Fruit fly (Drosophila melanogaster): ENCODE results near the gene Trm7-34.
A peak's percentile ranks its signal among the peaks of the same experiment; 100 is the strongest.

Gene Trm7-34

dm6 chr3R:21102477-21102876 is 31.2 kb downstream of the Trm7-34 start:
- TF ChIP-seq ss (GFP tag; optimal IDR thresholded peaks at IDR 0.05), result no peak

dm6 chr3R:21101453-21102214 is 32.0 kb downstream of the Trm7-34 start, which contains the start of the genes CG7044 and Tbc1d22:
CG7044 (minus strand) TSS chr3R:21101718.
Tbc1d22 (plus strand) TSS chr3R:21102199.
- TF ChIP-seq Hr39 (GFP tag; optimal IDR thresholded peaks at IDR 0.05), result peak; percentile 70
- no peak for TF ChIP-seq Met (GFP tag; optimal IDR thresholded peaks at IDR 0.05)
- no peak for TF ChIP-seq Smox (GFP tag; optimal IDR thresholded peaks at IDR 0.05)
- TF ChIP-seq CG8632 (GFP tag; optimal IDR thresholded peaks at IDR 0.05), result no peak
- peak; percentile 41 for TF ChIP-seq topi (GFP tag; optimal IDR thresholded peaks at IDR 0.05)
- TF ChIP-seq CG15336 (GFP tag; IDR thresholded peaks at IDR 0.05), result no peak
- no peak for TF ChIP-seq OdsH (GFP tag; optimal IDR thresholded peaks at IDR 0.05)
- TF ChIP-seq Sox14 (GFP tag; optimal IDR thresholded peaks at IDR 0.05), result peak; percentile 35
- no peak for TF ChIP-seq dsx (GFP tag; optimal IDR thresholded peaks at IDR 0.05; ENCODE audit: poor library complexity, severe bottlenecking)
- TF ChIP-seq CG34406 (GFP tag; optimal IDR thresholded peaks at IDR 0.05), result no peak
- peak; percentile 68 for TF ChIP-seq CG31627 (GFP tag; optimal IDR thresholded peaks at IDR 0.05)
- TF ChIP-seq CG4318 (GFP tag; optimal IDR thresholded peaks at IDR 0.05), result no peak
- no peak for TF ChIP-seq CG10631 (GFP tag; optimal IDR thresholded peaks at IDR 0.05)
- TF ChIP-seq achi (GFP tag; optimal IDR thresholded peaks at IDR 0.05), result no peak
- no peak for TF ChIP-seq Hr38 (GFP tag; optimal IDR thresholded peaks at IDR 0.05)
- no peak for TF ChIP-seq spab (GFP tag; optimal IDR thresholded peaks at IDR 0.05)
- TF ChIP-seq CG10669 (GFP tag; optimal IDR thresholded peaks at IDR 0.05), result no peak
- TF ChIP-seq lz (GFP tag; optimal IDR thresholded peaks at IDR 0.05), result peak; percentile 65
- TF ChIP-seq Lpt (GFP tag; optimal IDR thresholded peaks at IDR 0.05), result no peak
- TF ChIP-seq acj6 (GFP tag; optimal IDR thresholded peaks at IDR 0.05), result peak; percentile 47
- peak; percentile 89 for TF ChIP-seq svp (GFP tag)
- no peak for TF ChIP-seq CG6808 (GFP tag; optimal IDR thresholded peaks at IDR 0.05)
- TF ChIP-seq CG16779 (tag; optimal IDR thresholded peaks at IDR 0.05), result no peak
- no peak for TF ChIP-seq Hr4 (GFP tag; optimal IDR thresholded peaks at IDR 0.05)
- TF ChIP-seq Eip78C (GFP tag), result peak; percentile 33
- no peak; the same call in 1 of the 2 replicates for TF ChIP-seq CG11294 (GFP tag; IDR thresholded peaks at IDR 0.05)
- peak; percentile 62 for TF ChIP-seq Sox15 (GFP tag; optimal IDR thresholded peaks at IDR 0.05)
- no peak for TF ChIP-seq Sox102F (GFP tag; optimal IDR thresholded peaks at IDR 0.05)
- TF ChIP-seq CG7368 (GFP tag; optimal IDR thresholded peaks at IDR 0.05), result no peak
- peak; percentile 55 for TF ChIP-seq fkh (GFP tag; optimal IDR thresholded peaks at IDR 0.05)
- TF ChIP-seq CG11762 (GFP tag; optimal IDR thresholded peaks at IDR 0.05; ENCODE audit: insufficient read depth), result no peak
- no peak for TF ChIP-seq fd85E (GFP tag; optimal IDR thresholded peaks at IDR 0.05)
- TF ChIP-seq CG6854 (GFP tag; optimal IDR thresholded peaks at IDR 0.05), result no peak
- no peak for TF ChIP-seq Gug (GFP tag; IDR thresholded peaks at IDR 0.05)
- no peak for TF ChIP-seq salr (GFP tag; optimal IDR thresholded peaks at IDR 0.05)
- no peak for TF ChIP-seq eg (GFP tag; IDR thresholded peaks at IDR 0.05)
- TF ChIP-seq CG6276 (GFP tag; optimal IDR thresholded peaks at IDR 0.05), result no peak
- TF ChIP-seq net (GFP tag; optimal IDR thresholded peaks at IDR 0.05), result no peak
- TF ChIP-seq CG32006 (GFP tag; optimal IDR thresholded peaks at IDR 0.05), result no peak
- peak; percentile 50 for TF ChIP-seq cyc (GFP tag; optimal IDR thresholded peaks at IDR 0.05)
- TF ChIP-seq CG6163 (GFP tag; IDR thresholded peaks at IDR 0.05), result no peak
- TF ChIP-seq CG8319 (GFP tag; optimal IDR thresholded peaks at IDR 0.05), result peak; percentile 37
- TF ChIP-seq CG11902 (GFP tag; optimal IDR thresholded peaks at IDR 0.05), result peak; percentile 39
- TF ChIP-seq CG3919 (GFP tag; optimal IDR thresholded peaks at IDR 0.05), result no peak
- no peak for TF ChIP-seq CG9139 (GFP tag; optimal IDR thresholded peaks at IDR 0.05)
- TF ChIP-seq ss (GFP tag; optimal IDR thresholded peaks at IDR 0.05), result no peak
- TF ChIP-seq Ets96B (tag; optimal IDR thresholded peaks at IDR 0.05), result no peak
- TF ChIP-seq vri (GFP tag; optimal IDR thresholded peaks at IDR 0.05), result no peak
- TF ChIP-seq Ets21C (GFP tag; optimal IDR thresholded peaks at IDR 0.05), result no peak

All from whole organism, prepupa.